Worm (Caenorhabditis elegans): ENCODE measurements around the gene str-112.

- no peak for TF ChIP-seq ceh-82 (tag; optimal IDR thresholded peaks at IDR 0.05)
- TF ChIP-seq ztf-11 (tag; optimal IDR thresholded peaks at IDR 0.05), result no peak
- no peak for TF ChIP-seq elt-2 (tag; optimal IDR thresholded peaks at IDR 0.05)
- no peak for TF ChIP-seq ces-1 (GFP tag; optimal IDR thresholded peaks at IDR 0.05)
- TF ChIP-seq vab-15 (tag; optimal IDR thresholded peaks at IDR 0.05), result no peak
- no peak for TF ChIP-seq jun-1 (tag; optimal IDR thresholded peaks at IDR 0.05)
- TF ChIP-seq unc-130 (tag; optimal IDR thresholded peaks at IDR 0.05), result no peak
- no peak for TF ChIP-seq snpc-4 (tag; optimal IDR thresholded peaks at IDR 0.05)
- no peak for TF ChIP-seq C34B4.2 (tag; optimal IDR thresholded peaks at IDR 0.05)
- TF ChIP-seq fkh-10 (GFP tag; optimal IDR thresholded peaks at IDR 0.05), result no peak
- no peak for TF ChIP-seq alr-1 (tag; optimal IDR thresholded peaks at IDR 0.05; ENCODE audit: borderline replicate concordance)
- TF ChIP-seq unc-86 (tag; optimal IDR thresholded peaks at IDR 0.05), result no peak
- TF ChIP-seq nhr-237 (tag; optimal IDR thresholded peaks at IDR 0.05), result no peak
- no peak for TF ChIP-seq skn-1 (tag; optimal IDR thresholded peaks at IDR 0.05)
Measured at ce11 chrV:7159391-7159790, 21.2 kb upstream of the str-112 start, which contains the start of gene str-204.

Measured in whole organism, L1 larva.